Fruit fly (Drosophila melanogaster): Measurements from ENCODE around the gene CG12637.

DNA sequence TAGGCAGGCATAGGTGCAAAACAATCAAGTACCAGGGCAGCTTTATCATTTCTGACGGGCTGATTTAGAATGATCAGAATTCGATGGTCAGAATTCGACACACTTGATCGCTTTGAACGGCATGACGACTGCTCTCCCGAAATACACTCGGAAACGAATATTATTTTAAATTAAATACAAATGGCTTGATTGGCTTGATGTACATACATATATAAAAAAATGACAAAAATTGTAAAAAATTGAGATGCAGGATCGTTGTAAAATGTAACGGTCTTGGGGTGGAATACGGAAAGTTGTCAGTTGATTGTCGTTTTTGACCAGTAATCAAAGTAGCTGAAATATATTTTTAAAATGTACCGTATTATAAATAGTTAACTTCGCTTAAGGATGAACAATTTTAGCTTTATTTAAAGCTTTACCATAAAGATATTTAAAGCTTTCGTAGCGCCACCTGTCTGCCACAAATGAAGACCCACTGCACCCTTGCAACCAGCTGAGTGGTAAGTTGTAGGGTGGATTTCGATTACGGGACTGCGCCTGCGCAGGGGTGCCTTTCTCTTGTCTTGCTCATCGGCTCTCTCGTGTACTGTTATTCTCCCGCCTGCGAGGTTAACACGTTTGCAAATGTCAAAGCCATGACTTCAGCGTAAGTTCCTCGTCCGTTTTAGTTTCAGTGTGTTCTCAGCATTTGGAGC, 46.1 kb downstream of the CG12637 start, which contains the start of the genes CG9806 and X11Lbeta:
- no peak for TF ChIP-seq Abd-B (GFP tag; optimal IDR thresholded peaks at IDR 0.05)
- TF ChIP-seq phol (tag; optimal IDR thresholded peaks at IDR 0.05) = no peak
- TF ChIP-seq CG6791 (GFP tag; IDR thresholded peaks at IDR 0.05; ENCODE audit: partially characterized antibody) = no peak
- no peak for TF ChIP-seq CG11696 (GFP tag; IDR thresholded peaks at IDR 0.05)
